Fruit fly (Drosophila melanogaster): ENCODE measurements around the gene InR.

InR gene

dm6 chr3R:21596151-21596802 is 22.8 kb downstream of the InR start:
- TF ChIP-seq noc (tag; optimal IDR thresholded peaks at IDR 0.05): peak; percentile 16

DNA sequence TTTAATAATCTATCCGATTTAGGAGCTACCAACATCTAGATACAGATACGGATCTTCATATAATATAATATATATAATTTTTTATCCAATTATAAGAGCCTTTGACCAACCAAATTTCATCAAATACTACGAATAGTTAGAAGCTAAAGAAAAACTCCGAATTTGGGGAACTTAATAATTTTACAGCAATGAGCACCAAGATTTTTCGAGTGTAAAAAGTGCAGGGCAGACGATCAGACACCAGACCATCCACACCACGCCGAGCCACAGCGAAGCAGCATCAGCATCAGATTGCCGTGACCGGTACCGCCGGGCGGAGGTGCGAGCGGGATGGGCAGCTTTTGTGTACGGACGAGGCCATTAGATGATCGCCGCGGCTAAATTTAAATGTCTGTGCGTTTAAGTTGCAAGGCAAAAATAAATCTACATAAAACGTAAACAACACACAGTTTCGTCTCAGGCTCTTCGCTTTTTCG is 24.7 kb downstream of the InR start:
- no peak for TF ChIP-seq noc (tag; optimal IDR thresholded peaks at IDR 0.05)

DNA sequence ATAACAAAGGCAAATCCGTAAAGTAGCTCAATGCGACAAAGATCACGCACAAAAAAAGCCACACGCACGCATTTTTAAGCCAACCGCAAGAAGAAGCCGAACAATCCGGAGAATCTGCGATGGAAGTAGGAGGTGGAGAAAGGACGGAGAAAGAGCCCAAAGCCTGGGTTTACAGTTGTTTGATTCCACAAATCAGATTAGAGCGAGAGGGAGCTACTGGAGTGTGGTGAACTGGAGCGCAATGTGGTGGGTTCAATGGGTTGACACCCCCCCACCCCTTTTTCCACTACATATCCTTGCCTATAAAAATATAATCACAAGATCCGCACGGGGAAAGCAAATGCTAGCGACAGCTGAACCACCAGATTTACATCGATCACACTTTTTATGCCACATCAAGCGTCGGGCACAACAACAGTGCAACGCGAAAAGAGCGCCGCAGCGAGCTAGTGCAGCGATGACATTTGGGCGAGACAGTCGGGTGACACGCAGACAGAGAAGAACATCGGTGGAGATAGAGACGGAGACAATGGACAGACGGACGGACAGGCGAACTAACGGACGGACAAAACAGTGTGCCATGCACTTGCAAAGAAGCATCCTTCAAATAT is 25.3 kb downstream of the InR start:
- no peak for TF ChIP-seq noc (tag; optimal IDR thresholded peaks at IDR 0.05)

- TF ChIP-seq noc (tag; optimal IDR thresholded peaks at IDR 0.05): no peak
Observed at dm6 chr3R:21593079-21593478, 26.0 kb downstream of the InR start.

DNA sequence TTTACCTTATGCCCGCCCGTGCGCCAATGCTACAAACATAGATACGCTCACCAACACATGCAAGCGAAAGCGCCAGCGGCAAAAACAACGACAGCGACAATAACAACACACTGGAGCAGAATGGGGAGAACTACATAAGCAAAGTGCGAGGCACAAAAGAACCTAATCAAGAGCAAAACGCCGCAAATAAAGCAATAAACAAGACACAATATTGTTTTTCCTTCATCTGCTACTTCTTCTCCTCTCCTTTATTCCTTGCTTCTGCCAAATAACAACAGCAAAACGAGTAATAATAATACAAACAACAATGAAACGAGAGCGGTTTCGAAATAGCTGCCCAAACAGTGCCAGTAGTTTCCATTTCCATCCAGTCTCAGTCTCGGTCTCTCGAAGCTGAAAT is 27.2 kb downstream of the InR start:
- TF ChIP-seq noc (tag; optimal IDR thresholded peaks at IDR 0.05): peak; percentile 25

DNA sequence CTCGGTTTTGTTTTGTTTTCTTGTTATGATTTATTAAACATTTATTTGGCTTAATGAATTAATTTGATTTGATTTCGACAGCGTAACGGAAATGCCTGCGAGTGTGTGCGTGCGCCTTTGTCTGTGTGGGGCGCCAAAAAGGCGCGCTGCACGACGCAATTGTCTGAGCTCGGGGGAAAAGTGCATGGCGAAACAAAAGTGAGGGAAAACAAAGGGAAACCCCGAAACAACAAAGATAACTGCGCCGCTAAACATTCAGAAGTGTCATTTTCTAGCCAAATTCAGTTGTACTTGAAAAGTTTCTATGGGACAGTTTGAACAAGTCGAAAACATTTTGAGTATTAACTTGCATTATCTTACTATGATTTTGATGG is 27.8 kb downstream of the InR start:
- TF ChIP-seq noc (tag; optimal IDR thresholded peaks at IDR 0.05): no peak

DNA sequence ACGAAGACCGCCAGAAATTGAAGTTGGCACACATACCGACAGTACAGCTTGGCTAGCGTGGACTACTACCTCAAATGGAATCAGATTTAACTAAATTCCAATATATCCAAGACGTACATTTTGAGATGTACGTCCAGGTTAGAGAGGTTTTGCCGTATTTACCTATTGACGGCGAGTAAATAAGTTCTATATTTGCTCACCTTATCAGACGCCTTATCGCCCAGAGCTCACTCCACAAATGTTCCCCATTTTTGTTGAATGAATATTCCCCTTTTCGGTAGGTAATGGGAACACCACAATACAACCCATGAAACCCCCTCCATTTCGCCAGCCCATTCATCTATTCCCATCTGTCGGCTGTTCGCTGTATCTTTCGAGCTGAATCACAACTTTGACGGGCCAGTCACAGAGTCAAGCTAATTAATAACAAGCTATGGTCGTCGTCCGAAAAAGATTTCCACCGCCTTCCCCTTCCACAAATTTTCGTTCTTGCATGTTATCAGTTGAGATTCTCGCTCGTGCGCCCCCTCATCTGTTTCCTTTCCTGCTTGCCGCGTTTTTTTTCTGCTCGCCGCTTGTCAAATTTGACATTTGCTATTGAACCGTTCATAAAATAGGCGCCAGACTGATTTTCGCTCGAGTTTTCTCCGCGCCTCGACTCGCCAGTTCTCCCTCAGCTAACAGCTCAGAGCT is 28.3 kb downstream of the InR start:
- TF ChIP-seq noc (tag; optimal IDR thresholded peaks at IDR 0.05): peak; percentile 65

DNA sequence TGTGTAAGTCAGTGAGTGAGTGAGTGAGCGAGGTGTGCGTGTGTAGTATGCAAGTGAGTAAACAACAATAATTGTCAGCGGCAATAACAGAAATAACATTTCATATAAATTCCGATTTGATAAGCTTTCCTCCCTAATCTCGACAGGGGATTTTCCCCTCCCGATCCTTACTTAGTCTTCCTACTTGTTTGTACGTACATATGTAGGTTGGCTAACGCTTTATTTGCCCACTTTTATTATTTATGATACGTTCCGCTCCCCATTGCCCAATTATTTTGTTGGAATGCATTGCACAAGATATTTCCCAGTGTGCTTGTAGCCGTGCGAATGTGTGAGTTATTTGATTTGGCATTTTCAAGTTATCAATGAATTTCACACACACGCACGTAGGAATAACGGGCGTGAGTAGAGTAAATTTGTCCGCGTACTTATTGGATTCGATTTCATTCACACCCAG is 28.9 kb downstream of the InR start:
- no peak for TF ChIP-seq noc (tag; optimal IDR thresholded peaks at IDR 0.05)

DNA sequence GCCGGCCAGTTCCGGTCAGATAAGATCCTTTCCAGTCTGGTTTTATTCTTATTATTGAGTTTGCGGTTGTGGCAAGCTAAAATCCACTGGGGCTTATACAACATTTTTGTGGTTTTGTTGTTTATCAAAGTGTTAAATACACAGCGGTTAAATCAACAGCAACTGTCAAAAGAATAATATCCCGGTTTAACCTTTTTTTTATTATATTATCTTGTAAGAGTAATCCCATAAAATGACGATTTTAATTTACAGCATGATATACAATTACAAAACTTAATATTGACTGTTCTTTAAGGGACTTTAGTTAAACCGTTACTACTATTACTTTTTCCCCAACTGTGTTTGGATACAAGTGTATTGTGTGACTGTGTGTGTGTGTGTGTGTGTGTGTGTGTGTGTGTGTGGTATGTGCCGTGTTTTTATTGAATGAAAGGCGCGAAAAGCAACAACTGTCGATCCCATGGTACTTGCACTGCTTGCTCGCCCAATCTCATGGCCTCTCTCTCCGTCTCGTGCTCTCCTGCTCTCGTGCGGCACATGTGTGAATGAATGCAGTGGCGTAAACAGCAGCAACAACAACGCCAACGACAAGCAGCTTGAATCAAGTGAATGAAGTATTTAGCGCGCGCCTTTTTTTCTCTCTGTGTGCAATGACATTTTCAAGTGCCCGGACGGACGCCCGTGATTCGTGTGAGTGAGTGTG is 29.5 kb downstream of the InR start:
- TF ChIP-seq noc (tag; optimal IDR thresholded peaks at IDR 0.05): no peak

- no peak for TF ChIP-seq noc (tag; optimal IDR thresholded peaks at IDR 0.05)
Observed at dm6 chr3R:21587480-21588055, 31.6 kb downstream of the InR start.

DNA sequence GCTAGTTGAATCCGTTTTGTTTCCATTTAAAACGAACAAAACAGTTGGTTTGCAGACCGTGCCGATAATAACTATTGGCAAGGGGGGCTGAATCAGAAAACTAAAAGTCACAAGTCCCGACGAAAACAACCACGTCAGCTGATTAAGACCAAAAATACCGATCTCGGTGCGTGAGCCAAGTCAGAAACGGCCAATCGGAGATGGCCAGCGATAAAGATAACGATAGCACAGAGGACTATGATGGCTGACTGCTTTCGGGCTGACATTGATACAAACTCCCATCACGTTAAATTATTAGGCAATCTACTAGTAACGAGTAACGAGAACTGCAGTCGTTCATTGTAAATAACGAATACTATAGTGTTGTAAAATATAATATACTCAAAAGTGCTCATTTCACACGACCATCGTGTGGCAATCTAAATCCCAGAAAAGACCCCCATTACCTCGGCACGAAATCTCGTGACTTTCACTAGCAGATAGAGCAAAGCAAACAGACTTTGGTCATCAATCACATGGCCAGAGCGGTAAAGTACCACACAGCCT is 32.1 kb downstream of the InR start:
- TF ChIP-seq noc (tag; optimal IDR thresholded peaks at IDR 0.05): no peak

- TF ChIP-seq noc (tag; optimal IDR thresholded peaks at IDR 0.05): no peak
Observed at dm6 chr3R:21586351-21586750, 32.8 kb downstream of the InR start.

- TF ChIP-seq noc (tag; optimal IDR thresholded peaks at IDR 0.05): no peak
Observed at dm6 chr3R:21584296-21584936, 34.7 kb downstream of the InR start.

dm6 chr3R:21583603-21584218 is 35.4 kb downstream of the InR start:
- no peak for TF ChIP-seq noc (tag; optimal IDR thresholded peaks at IDR 0.05)

- no peak for TF ChIP-seq noc (tag; optimal IDR thresholded peaks at IDR 0.05)
Observed at dm6 chr3R:21583087-21583486, 36.0 kb downstream of the InR start.

Measured in whole organism, larva.